Worm (Caenorhabditis elegans): ENCODE measurements around the gene PDB1.1.

PDB1.1 gene

ce11 chrX:7583930-7584329 is 25.0 kb upstream of the PDB1.1 start:
- TF ChIP-seq nhr-77 (tag; optimal IDR thresholded peaks at IDR 0.05) (no peak), egl-5 (tag; optimal IDR thresholded peaks at IDR 0.05) (no peak), ZK546.5 (tag; optimal IDR thresholded peaks at IDR 0.05) (no peak), fos-1 (tag; optimal IDR thresholded peaks at IDR 0.05) (no peak), mdl-1 (tag; optimal IDR thresholded peaks at IDR 0.05) (no peak), tbx-2 (tag; optimal IDR thresholded peaks at IDR 0.05) (no peak), aly-2 (tag; optimal IDR thresholded peaks at IDR 0.05) (no peak), nhr-23 (tag; optimal IDR thresholded peaks at IDR 0.05) (no peak), nhr-237 (tag; optimal IDR thresholded peaks at IDR 0.05) (no peak), sea-2 (GFP tag; optimal IDR thresholded peaks at IDR 0.05) (no peak), nfya-1 (tag; optimal IDR thresholded peaks at IDR 0.05; ENCODE audit: insufficient read depth) (no peak), pqm-1 (tag; optimal IDR thresholded peaks at IDR 0.05) (no peak), fkh-2 (tag; optimal IDR thresholded peaks at IDR 0.05) (no peak), fkh-10 (GFP tag; optimal IDR thresholded peaks at IDR 0.05) (no peak), ceh-9 (tag; optimal IDR thresholded peaks at IDR 0.05) (no peak), pha-4 (tag; optimal IDR thresholded peaks at IDR 0.05) (no peak), lin-15B (tag; optimal IDR thresholded peaks at IDR 0.05) (no peak)

DNA sequence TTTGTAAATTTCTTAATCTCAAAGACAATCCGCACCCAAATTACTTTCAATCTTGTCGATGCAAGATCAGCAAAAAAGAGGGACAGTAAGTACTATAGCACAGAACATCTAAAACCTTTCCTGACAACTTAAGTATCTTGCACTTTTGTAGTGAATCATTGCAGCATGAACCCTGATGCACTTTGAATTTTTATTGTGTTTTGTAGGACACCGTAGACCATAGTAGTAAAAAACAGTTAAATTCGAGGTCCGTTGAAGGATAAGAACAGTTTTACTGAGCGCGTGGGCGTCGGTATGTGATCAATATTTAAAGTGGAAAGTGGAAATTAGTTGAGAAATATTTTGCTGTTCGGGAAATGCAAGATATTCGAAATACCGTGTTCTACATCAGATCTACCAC is 23.3 kb upstream of the PDB1.1 start:
- no peak for TF ChIP-seq pqm-1 (tag; optimal IDR thresholded peaks at IDR 0.05)
- no peak for TF ChIP-seq nhr-237 (tag; optimal IDR thresholded peaks at IDR 0.05)
- TF ChIP-seq R02D3.7 (tag; optimal IDR thresholded peaks at IDR 0.05) = no peak
- no peak for TF ChIP-seq fkh-10 (GFP tag; optimal IDR thresholded peaks at IDR 0.05)
- no peak for TF ChIP-seq nhr-28 (tag; optimal IDR thresholded peaks at IDR 0.05)
- TF ChIP-seq sea-2 (GFP tag; optimal IDR thresholded peaks at IDR 0.05) = no peak
- no peak for TF ChIP-seq ceh-16 (tag; optimal IDR thresholded peaks at IDR 0.05)
- no peak for TF ChIP-seq jun-1 (tag; optimal IDR thresholded peaks at IDR 0.05)
- TF ChIP-seq egl-27 (tag; optimal IDR thresholded peaks at IDR 0.05) = no peak
- TF ChIP-seq egl-5 (tag; optimal IDR thresholded peaks at IDR 0.05) = no peak
- no peak for TF ChIP-seq elt-2 (tag; optimal IDR thresholded peaks at IDR 0.05)
- TF ChIP-seq nhr-77 (tag; optimal IDR thresholded peaks at IDR 0.05) = no peak

- TF ChIP-seq jun-1 (tag; optimal IDR thresholded peaks at IDR 0.05) (no peak), fkh-10 (GFP tag; optimal IDR thresholded peaks at IDR 0.05) (no peak), egl-27 (tag; optimal IDR thresholded peaks at IDR 0.05) (no peak), nhr-25 (tag; optimal IDR thresholded peaks at IDR 0.05) (no peak), R02D3.7 (tag; optimal IDR thresholded peaks at IDR 0.05) (no peak), nhr-237 (tag; optimal IDR thresholded peaks at IDR 0.05) (no peak), egl-5 (tag; optimal IDR thresholded peaks at IDR 0.05) (no peak), tbx-2 (tag; optimal IDR thresholded peaks at IDR 0.05) (no peak), pha-4 (tag; optimal IDR thresholded peaks at IDR 0.05) (no peak), ZK546.5 (tag; optimal IDR thresholded peaks at IDR 0.05) (no peak), nhr-23 (tag; optimal IDR thresholded peaks at IDR 0.05) (no peak), ceh-9 (tag; optimal IDR thresholded peaks at IDR 0.05) (no peak), fkh-2 (tag; optimal IDR thresholded peaks at IDR 0.05) (no peak), lin-15B (tag; optimal IDR thresholded peaks at IDR 0.05) (no peak), unc-62 (GFP tag; optimal IDR thresholded peaks at IDR 0.05) (no peak), unc-39 (tag; optimal IDR thresholded peaks at IDR 0.05) (no peak), sea-2 (GFP tag; optimal IDR thresholded peaks at IDR 0.05) (no peak), nhr-77 (tag; optimal IDR thresholded peaks at IDR 0.05) (no peak), ceh-16 (tag; optimal IDR thresholded peaks at IDR 0.05) (no peak), fos-1 (tag; optimal IDR thresholded peaks at IDR 0.05) (no peak), nhr-67 (tag; optimal IDR thresholded peaks at IDR 0.05) (no peak), mdl-1 (tag; optimal IDR thresholded peaks at IDR 0.05) (peak; percentile 46), nfya-1 (tag; optimal IDR thresholded peaks at IDR 0.05; ENCODE audit: insufficient read depth) (peak; percentile 25), ztf-11 (tag; optimal IDR thresholded peaks at IDR 0.05) (no peak), hmg-11 (tag; optimal IDR thresholded peaks at IDR 0.05) (no peak), zag-1 (tag; optimal IDR thresholded peaks at IDR 0.05) (no peak), ceh-28 (tag; optimal IDR thresholded peaks at IDR 0.05) (no peak), eor-1 (tag; optimal IDR thresholded peaks at IDR 0.05) (no peak), aly-2 (tag; optimal IDR thresholded peaks at IDR 0.05) (no peak), ceh-82 (tag; optimal IDR thresholded peaks at IDR 0.05) (no peak), pqm-1 (tag; optimal IDR thresholded peaks at IDR 0.05) (peak; percentile 75), elt-2 (tag; optimal IDR thresholded peaks at IDR 0.05) (peak; percentile 92)
These were observed 19.4 kb upstream of the PDB1.1 start for ce11 chrX:7578308-7578707.

DNA sequence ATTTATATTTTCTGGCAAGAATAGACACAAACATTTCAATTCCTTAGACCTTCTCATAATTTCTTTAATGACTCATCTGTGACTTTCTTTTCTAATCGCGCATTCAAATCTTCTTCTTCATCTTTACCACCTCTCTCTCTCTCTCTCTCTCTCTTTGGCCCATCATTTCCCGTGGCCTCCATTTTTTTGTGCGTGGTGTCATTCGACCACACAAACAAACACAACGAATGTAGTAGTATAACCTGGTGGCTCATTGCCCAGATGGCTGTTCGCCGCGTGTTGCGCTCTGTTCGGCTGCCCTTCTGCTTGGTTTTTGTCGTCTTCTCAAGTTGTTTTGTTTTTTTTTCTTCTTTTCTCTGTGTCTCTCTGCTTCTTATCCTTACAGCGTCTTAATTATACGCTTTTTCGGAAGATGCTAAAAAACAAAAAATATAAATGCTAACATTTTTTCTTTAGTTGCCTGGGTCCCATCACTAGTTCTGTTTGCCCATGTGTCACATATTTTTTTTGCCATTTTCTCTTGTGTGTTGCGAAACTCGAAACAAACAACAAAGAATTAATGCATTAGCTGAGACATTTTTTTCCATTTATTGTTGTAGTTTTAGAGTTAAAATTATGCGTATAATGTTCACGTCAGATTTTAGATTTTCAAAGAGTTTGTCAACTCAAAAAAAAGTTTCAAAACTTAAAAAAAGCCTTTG is 18.7 kb upstream of the PDB1.1 start:
- TF ChIP-seq nfya-1 (tag; optimal IDR thresholded peaks at IDR 0.05; ENCODE audit: insufficient read depth) (no peak), nhr-28 (tag; optimal IDR thresholded peaks at IDR 0.05) (no peak), mml-1 (tag; optimal IDR thresholded peaks at IDR 0.05) (no peak), nhr-237 (tag; optimal IDR thresholded peaks at IDR 0.05) (no peak), hmg-11 (tag; optimal IDR thresholded peaks at IDR 0.05) (peak; percentile 53), fkh-2 (tag; optimal IDR thresholded peaks at IDR 0.05) (no peak), ceh-82 (tag; optimal IDR thresholded peaks at IDR 0.05) (no peak), elt-3 (tag; optimal IDR thresholded peaks at IDR 0.05) (no peak), skn-1 (tag; optimal IDR thresholded peaks at IDR 0.05) (no peak), unc-62 (GFP tag; optimal IDR thresholded peaks at IDR 0.05) (no peak), ztf-4 (tag; optimal IDR thresholded peaks at IDR 0.05) (no peak), nhr-76 (tag; optimal IDR thresholded peaks at IDR 0.05) (no peak), nhr-25 (tag; optimal IDR thresholded peaks at IDR 0.05) (peak; percentile 46), fkh-10 (GFP tag; optimal IDR thresholded peaks at IDR 0.05) (no peak), elt-1 (tag; optimal IDR thresholded peaks at IDR 0.05) (peak; percentile 25), pha-4 (tag; optimal IDR thresholded peaks at IDR 0.05) (no peak), fos-1 (tag; optimal IDR thresholded peaks at IDR 0.05) (no peak), nhr-23 (tag; optimal IDR thresholded peaks at IDR 0.05) (peak; percentile 24), zag-1 (tag; optimal IDR thresholded peaks at IDR 0.05) (no peak), tbx-2 (tag; optimal IDR thresholded peaks at IDR 0.05) (no peak), lin-39 (tag; optimal IDR thresholded peaks at IDR 0.05) (peak; percentile 27), aly-2 (tag; optimal IDR thresholded peaks at IDR 0.05) (no peak), jun-1 (tag; optimal IDR thresholded peaks at IDR 0.05) (no peak), ama-1 (optimal IDR thresholded peaks at IDR 0.05) (no peak), nhr-77 (tag; optimal IDR thresholded peaks at IDR 0.05) (no peak), nhr-67 (tag; optimal IDR thresholded peaks at IDR 0.05) (no peak), sea-2 (GFP tag; optimal IDR thresholded peaks at IDR 0.05) (no peak)
